Worm (Caenorhabditis elegans) whole organism, L1 larva: ENCODE measurements around the gene ceh-87.
"Not testable (repeated sequence)": the region's sequence is repeated elsewhere in the genome, so short reads cannot be mapped to it uniquely, and the experiment has no call there.

Source experiments
- C04F5.9 ChIP-seq: sonication (generic microtip); optimal IDR thresholded peaks from 2 replicates; lab custom pipeline; 2016; ENCODE audit warnings: missing genetic modification characterization, missing compliant biosample characterization
- Y116A8C.19 ChIP-seq: sonication (generic microtip); optimal IDR thresholded peaks from 2 replicates; lab custom pipeline; 2016; ENCODE audit warnings: missing compliant biosample characterization, missing genetic modification characterization, borderline replicate concordance
- aha-1 ChIP-seq: fragments of 150-350 bp; optimal IDR thresholded peaks from 2 replicates; lab custom pipeline; 2014; ENCODE audit warnings: missing biosample characterization, missing genetic modification characterization
- aly-2 ChIP-seq: fragments of 150-350 bp; optimal IDR thresholded peaks from 2 replicates; lab custom pipeline; 2014; ENCODE audit warnings: missing biosample characterization, missing genetic modification characterization
- ceh-63 ChIP-seq: fragments of 200-800 bp; sonication (Bioruptor generic); optimal IDR thresholded peaks from 2 replicates; lab custom pipeline; 2018; ENCODE audit warnings: mild to moderate bottlenecking, missing genetic modification characterization, missing compliant biosample characterization
- ceh-8 ChIP-seq: fragments of 200-800 bp; sonication (Bioruptor generic); optimal IDR thresholded peaks from 2 replicates; lab custom pipeline; 2018; ENCODE audit warnings: mild to moderate bottlenecking, missing genetic modification characterization, moderate library complexity, missing compliant biosample characterization
- ceh-82 ChIP-seq, 3 experiments: fragments of 150-350 bp in 1 of 3; sonication (generic microtip) in 2 of 3; optimal IDR thresholded peaks; 2 replicates each; lab custom pipeline; 2014 to 2017; ENCODE audit warnings: missing biosample characterization in 3 of 3, missing genetic modification characterization in 3 of 3
- ceh-88 ChIP-seq: fragments of 200-800 bp; sonication (Bioruptor generic); IDR thresholded peaks from 2 replicates; pipeline ENCODE4 v1.3.6; 2022; ENCODE audit warnings: missing genetic modification characterization, missing compliant biosample characterization
- ceh-90 ChIP-seq: sonication (generic microtip); optimal IDR thresholded peaks from 2 replicates; lab custom pipeline; 2016; ENCODE audit warnings: missing genetic modification characterization, missing compliant biosample characterization
- ces-1 ChIP-seq: fragments of 150-350 bp; optimal IDR thresholded peaks from 2 replicates; lab custom pipeline; 2014; ENCODE audit warnings: missing biosample characterization, missing genetic modification reagents, missing genetic modification characterization
- dpl-1 ChIP-seq, 3 experiments: fragments of 150-350 bp in 2 of 3; sonication (generic microtip) in 1 of 3; optimal IDR thresholded peaks; 2 replicates each; lab custom pipeline; 2014 to 2017; ENCODE audit warnings: missing biosample characterization in 3 of 3, missing genetic modification characterization in 3 of 3, missing genetic modification reagents in 3 of 3
- dsc-1 ChIP-seq: sonication (generic microtip); optimal IDR thresholded peaks from 2 replicates; lab custom pipeline; 2016; ENCODE audit warnings: mild to moderate bottlenecking, missing genetic modification characterization, missing compliant biosample characterization
- efl-1 ChIP-seq, 4 experiments: fragments of 150-350 bp; optimal IDR thresholded peaks in 3 of 4; peaks in 1 of 4; 1 replicate in 1 of 4; 2 replicates in 3 of 4; lab custom pipeline; 2014; ENCODE audit warnings: missing biosample characterization in 2 of 4, missing genetic modification characterization in 2 of 4, missing genetic modification reagents in 2 of 4
- efl-3 ChIP-seq: fragments of 200-800 bp; sonication (Bioruptor generic); optimal IDR thresholded peaks from 2 replicates; lab custom pipeline; 2018; ENCODE audit warnings: mild to moderate bottlenecking, missing genetic modification characterization, missing compliant biosample characterization
- egl-13 ChIP-seq: sonication (generic microtip); optimal IDR thresholded peaks from 2 replicates; lab custom pipeline; 2016; ENCODE audit warnings: missing genotype, missing genetic modification reagents, missing genetic modification characterization, missing compliant biosample characterization
- egl-27 ChIP-seq, 2 experiments: fragments of 150-350 bp in 1 of 2; sonication (generic microtip); optimal IDR thresholded peaks; 3 replicates each; lab custom pipeline; 2017 to 2018; ENCODE audit warnings: missing biosample characterization in 2 of 2, missing genetic modification characterization in 2 of 2, missing genetic modification reagents in 2 of 2
- elt-2 ChIP-seq: sonication (generic microtip); optimal IDR thresholded peaks from 2 replicates; lab custom pipeline; 2016; ENCODE audit warnings: missing genetic modification characterization, mild to moderate bottlenecking, inconsistent platforms, missing compliant biosample characterization, missing genetic modification reagents
- elt-3 ChIP-seq, 6 experiments: fragments of 150-350 bp in 1 of 6; sonication (generic microtip); optimal IDR thresholded peaks; 2 replicates each; lab custom pipeline; 2017 to 2018; ENCODE audit warnings: missing biosample characterization in 6 of 6, missing genetic modification characterization in 6 of 6, inconsistent platforms in 1 of 6
- ets-5 ChIP-seq: fragments of 200-800 bp; sonication (Bioruptor generic); IDR thresholded peaks from 2 replicates; pipeline ENCODE4 v1.3.6; 2022; ENCODE audit warnings: missing genetic modification characterization, missing compliant biosample characterization
- fkh-10 ChIP-seq: sonication (generic microtip); optimal IDR thresholded peaks from 2 replicates; lab custom pipeline; 2017; ENCODE audit warnings: missing biosample characterization, missing genetic modification reagents, missing genetic modification characterization
- fos-1 ChIP-seq: fragments of 150-350 bp; optimal IDR thresholded peaks from 2 replicates; lab custom pipeline; 2014; ENCODE audit warnings: missing biosample characterization, missing genetic modification characterization
- hlh-17 ChIP-seq: fragments of 200-800 bp; sonication (Bioruptor generic); optimal IDR thresholded peaks from 2 replicates; lab custom pipeline; 2018; ENCODE audit warnings: missing genetic modification characterization, mild to moderate bottlenecking, missing compliant biosample characterization, moderate library complexity, borderline replicate concordance
- hlh-4 ChIP-seq: sonication (generic microtip); optimal IDR thresholded peaks from 2 replicates; lab custom pipeline; 2016; ENCODE audit warnings: mild to moderate bottlenecking, missing genetic modification characterization, missing compliant biosample characterization
- hpl-2 ChIP-seq: fragments of 150-350 bp; optimal IDR thresholded peaks from 2 replicates; lab custom pipeline; 2014; ENCODE audit warnings: missing biosample characterization, missing genetic modification reagents, missing genetic modification characterization
- isw-1 ChIP-seq: fragments of 200-800 bp; sonication (Bioruptor generic); IDR thresholded peaks from 2 replicates; pipeline ENCODE4 v1.3.6; 2022; ENCODE audit warnings: missing genetic modification characterization, missing compliant biosample characterization
- lin-13 ChIP-seq: fragments of 150-350 bp; optimal IDR thresholded peaks from 2 replicates; lab custom pipeline; 2014; ENCODE audit warnings: missing biosample characterization, missing genetic modification reagents, missing genetic modification characterization
- lin-14 ChIP-seq: fragments of 200-800 bp; sonication (Bioruptor generic); optimal IDR thresholded peaks from 2 replicates; lab custom pipeline; 2018; ENCODE audit warnings: mild to moderate bottlenecking, missing genetic modification characterization, moderate library complexity, missing compliant biosample characterization
- lin-15B ChIP-seq: fragments of 150-350 bp; sonication (generic microtip); optimal IDR thresholded peaks from 3 replicates; lab custom pipeline; 2014; ENCODE audit warnings: missing biosample characterization, missing genetic modification characterization
- lin-39 ChIP-seq: fragments of 150-350 bp; optimal IDR thresholded peaks from 2 replicates; lab custom pipeline; 2014; ENCODE audit warnings: missing biosample characterization, missing genetic modification reagents, missing genetic modification characterization
- lir-3 ChIP-seq: sonication (generic microtip); optimal IDR thresholded peaks from 2 replicates; lab custom pipeline; 2016; ENCODE audit warnings: mild to moderate bottlenecking, missing genetic modification characterization, moderate library complexity, missing compliant biosample characterization; ENCODE audit not compliant: poor library complexity
- lsy-2 ChIP-seq, 2 experiments: fragments of 150-350 bp; optimal IDR thresholded peaks; 2 replicates each; lab custom pipeline; 2014; ENCODE audit warnings: missing biosample characterization in 2 of 2, missing genetic modification characterization in 2 of 2
- mab-9 ChIP-seq: fragments of 200-800 bp; sonication (Bioruptor generic); IDR thresholded peaks from 2 replicates; pipeline ENCODE4 v1.3.6; 2022; ENCODE audit warnings: missing genetic modification reagents, missing genetic modification characterization, missing compliant biosample characterization
- mep-1 ChIP-seq: fragments of 150-350 bp; optimal IDR thresholded peaks from 2 replicates; lab custom pipeline; 2014; ENCODE audit warnings: missing biosample characterization, missing genetic modification characterization
- nhr-11 ChIP-seq: fragments of 150-350 bp; optimal IDR thresholded peaks from 2 replicates; lab custom pipeline; 2014; ENCODE audit warnings: missing biosample characterization, missing genetic modification characterization
- nhr-12 ChIP-seq: sonication (generic microtip); optimal IDR thresholded peaks from 2 replicates; lab custom pipeline; 2017; ENCODE audit warnings: missing biosample characterization, missing genetic modification characterization
- nhr-19 ChIP-seq: fragments of 200-800 bp; sonication (Bioruptor generic); conservative IDR thresholded peaks from 2 replicates; pipeline ENCODE4 v1.3.6; 2022; ENCODE audit warnings: missing genetic modification characterization, missing compliant biosample characterization
- nhr-20 ChIP-seq: sonication (generic microtip); optimal IDR thresholded peaks from 2 replicates; lab custom pipeline; 2016; ENCODE audit warnings: mild to moderate bottlenecking, missing genetic modification characterization, missing compliant biosample characterization
- nhr-237 ChIP-seq: fragments of 150-350 bp; optimal IDR thresholded peaks from 2 replicates; lab custom pipeline; 2014; ENCODE audit warnings: missing biosample characterization, missing genetic modification characterization
- nhr-47 ChIP-seq: sonication (generic microtip); optimal IDR thresholded peaks from 2 replicates; lab custom pipeline; 2016; ENCODE audit warnings: mild to moderate bottlenecking, missing genetic modification characterization, moderate library complexity, missing compliant biosample characterization
- nhr-76 ChIP-seq: sonication (generic microtip); optimal IDR thresholded peaks from 2 replicates; lab custom pipeline; 2017; ENCODE audit warnings: missing biosample characterization, missing genetic modification characterization
- nhr-77 ChIP-seq: fragments of 150-350 bp; optimal IDR thresholded peaks from 2 replicates; lab custom pipeline; 2014; ENCODE audit warnings: missing biosample characterization, missing genetic modification characterization
- pag-3 ChIP-seq: sonication (generic microtip); optimal IDR thresholded peaks from 2 replicates; lab custom pipeline; 2017; ENCODE audit warnings: missing genetic modification characterization, mild to moderate bottlenecking, missing compliant biosample characterization, antibody characterized with exemption, borderline replicate concordance; ENCODE audit not compliant: insufficient read depth
- skn-1 ChIP-seq: fragments of 150-350 bp; optimal IDR thresholded peaks from 2 replicates; lab custom pipeline; 2014; ENCODE audit warnings: missing biosample characterization, missing genetic modification characterization
- snu-23 ChIP-seq: sonication (generic microtip); optimal IDR thresholded peaks from 2 replicates; lab custom pipeline; 2016; ENCODE audit warnings: missing genetic modification characterization, missing compliant biosample characterization
- swsn-7 ChIP-seq: sonication (generic microtip); optimal IDR thresholded peaks from 2 replicates; lab custom pipeline; 2016; ENCODE audit warnings: missing genetic modification characterization, missing compliant biosample characterization
- tlp-1 ChIP-seq: fragments of 150-350 bp; optimal IDR thresholded peaks from 2 replicates; lab custom pipeline; 2014; ENCODE audit warnings: missing biosample characterization, missing genetic modification characterization
- unc-62 ChIP-seq: fragments of 150-350 bp; optimal IDR thresholded peaks from 2 replicates; lab custom pipeline; 2014; ENCODE audit warnings: missing biosample characterization, missing genetic modification reagents, missing genetic modification characterization
- zip-4 ChIP-seq: fragments of 200-800 bp; sonication (Bioruptor generic); optimal IDR thresholded peaks from 2 replicates; lab custom pipeline; 2018; ENCODE audit warnings: mild to moderate bottlenecking, missing genetic modification characterization, moderate library complexity, missing compliant biosample characterization

The ceh-87 gene

DNA sequence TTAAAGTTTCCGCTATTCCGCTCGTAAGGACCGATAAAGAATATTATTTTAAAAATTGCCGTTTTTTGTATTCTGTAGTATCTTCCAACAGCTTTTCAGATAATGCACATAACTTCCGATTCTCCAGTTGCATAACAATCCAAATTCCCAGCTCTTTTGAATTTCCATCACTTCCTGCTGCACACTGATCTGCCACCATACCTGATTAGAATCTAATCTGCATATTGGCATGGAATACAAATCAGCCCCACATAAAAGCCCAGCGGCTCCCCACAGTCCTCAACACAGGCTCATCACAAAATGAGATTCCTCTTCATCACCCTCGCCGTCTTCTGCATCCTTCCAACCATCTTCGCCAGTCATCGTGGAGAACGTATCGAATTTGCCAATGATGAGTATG lies 4.5 kb upstream of the ceh-87 start, which contains the start of gene nspf-2:
nspf-2 (plus strand) TSS at position 301 of the 400 bp plus-strand sequence.
- TF ChIP-seq aly-2 (tag; lab: Kevin White, UChicago); ceh-88 (GFP tag; lab: Robert Waterston, UW); dpl-1 (GFP tag; optimal IDR thresholded peaks at IDR 0.05; lab: Kevin White, UChicago): not testable (repeated sequence)

ce11 chrII:2686985-2687675 lies 3.0 kb upstream of the ceh-87 start, which contains the start of the genes sup-9 and nspf-1:
TSS of gene sup-9 (minus strand) at chrII:2687027.
TSS of gene nspf-1 (plus strand) at chrII:2687625.
- TF ChIP-seq hpl-2 (GFP tag; lab: Kevin White, UChicago) (no peak), ceh-82 (tag; optimal IDR thresholded peaks at IDR 0.05; lab: Kevin White, UChicago) (peak in 1 of 3 experiments; percentile 28), elt-3 (tag; optimal IDR thresholded peaks at IDR 0.05; lab: Kevin White, UChicago) (no peak), lin-39 (tag; lab: Kevin White, UChicago) (no peak), egl-27 (tag; optimal IDR thresholded peaks at IDR 0.05; lab: Kevin White, UChicago) (no peak), ceh-8 (no peak), elt-2 (no peak), ces-1 (GFP tag; lab: Kevin White, UChicago) (no peak), nhr-237 (tag; lab: Kevin White, UChicago) (no peak), unc-62 (GFP tag; lab: Kevin White, UChicago) (no peak), nhr-12 (tag; lab: Kevin White, UChicago) (no peak), zip-4 (GFP tag; lab: Kevin White, UChicago) (no peak), nhr-47 (tag; lab: Kevin White, UChicago) (no peak), skn-1 (tag; lab: Kevin White, UChicago) (no peak), dsc-1 (peak; percentile 95), lir-3 (no peak), snu-23 (GFP tag; lab: Kevin White, UChicago) (peak; percentile 45), efl-1 (optimal IDR thresholded peaks at IDR 0.05; lab: Kevin White, UChicago) (peak; percentile 50 to 51), efl-1 (GFP tag; optimal IDR thresholded peaks at IDR 0.05 in 1 of 2; lab: Kevin White, UChicago) (no peak), aha-1 (tag; lab: Kevin White, UChicago) (no peak), lsy-2 (tag; optimal IDR thresholded peaks at IDR 0.05; lab: Kevin White, UChicago) (peak in 1 of 2 experiments; percentile 46), pag-3 (no peak), ceh-88 (GFP tag; lab: Robert Waterston, UW) (no peak), hlh-4 (no peak), mab-9 (GFP tag; lab: Robert Waterston, UW) (no peak), swsn-7 (tag; lab: Kevin White, UChicago) (peak; percentile 32), tlp-1 (tag; lab: Kevin White, UChicago) (no peak), hlh-17 (GFP tag; lab: Kevin White, UChicago) (no peak), nhr-20 (tag; lab: Kevin White, UChicago) (no peak), ceh-63 (GFP tag; lab: Kevin White, UChicago) (no peak), lin-15B (tag; lab: Kevin White, UChicago) (no peak), fkh-10 (peak; percentile 63), fos-1 (tag; lab: Kevin White, UChicago) (no peak), egl-13 (tag; lab: Kevin White, UChicago) (no peak), mep-1 (tag; lab: Kevin White, UChicago) (no peak), nhr-77 (tag; lab: Kevin White, UChicago) (no peak), ets-5 (no peak), ceh-90 (tag; lab: Kevin White, UChicago) (no peak), Y116A8C.19 (tag; lab: Kevin White, UChicago) (no peak), efl-3 (no peak), nhr-19 (GFP tag; lab: Robert Waterston, UW) (peak; percentile 43), C04F5.9 (tag; lab: Kevin White, UChicago) (no peak), dpl-1 (GFP tag; optimal IDR thresholded peaks at IDR 0.05; lab: Kevin White, UChicago) (no peak), lin-14 (GFP tag; lab: Kevin White, UChicago) (peak; percentile 81), isw-1 (GFP tag; lab: Robert Waterston, UW) (no peak), lin-13 (GFP tag; lab: Kevin White, UChicago) (peak; percentile 33), nhr-76 (tag; lab: Kevin White, UChicago) (no peak), aly-2 (tag; lab: Kevin White, UChicago) (no peak), nhr-11 (tag; lab: Kevin White, UChicago) (no peak)
